Worm (Caenorhabditis elegans): ENCODE measurements around the gene odr-7.

DNA sequence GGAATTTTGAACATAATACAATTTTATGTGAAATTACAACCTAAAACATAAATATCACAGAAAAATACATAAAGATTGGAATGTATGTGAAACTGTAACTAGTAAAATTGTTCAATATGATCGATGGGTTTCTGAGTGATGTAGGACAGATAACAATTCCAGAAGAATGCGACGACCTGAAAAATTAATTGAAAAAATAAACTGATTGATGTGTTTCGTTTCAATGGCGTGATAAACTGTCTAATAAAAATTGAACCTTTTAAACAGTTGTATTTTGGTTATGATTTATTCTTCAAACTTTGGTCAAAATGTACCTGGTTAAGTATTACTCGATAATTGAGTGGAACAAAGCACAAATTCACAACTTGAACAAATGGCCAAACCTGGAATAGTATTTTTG, 10.2 kb downstream of the odr-7 start:
- TF ChIP-seq nfya-1 (tag; optimal IDR thresholded peaks at IDR 0.05; ENCODE audit: insufficient read depth) = no peak
- TF ChIP-seq ztf-11 (tag; optimal IDR thresholded peaks at IDR 0.05) = no peak
- TF ChIP-seq lin-39 (tag; optimal IDR thresholded peaks at IDR 0.05) = no peak
- TF ChIP-seq nhr-11 (tag; optimal IDR thresholded peaks at IDR 0.05) = no peak
- TF ChIP-seq nhr-76 (tag; optimal IDR thresholded peaks at IDR 0.05) = no peak
- no peak for TF ChIP-seq nhr-25 (tag; optimal IDR thresholded peaks at IDR 0.05)
- TF ChIP-seq unc-39 (tag; optimal IDR thresholded peaks at IDR 0.05) = no peak
- no peak for TF ChIP-seq fos-1 (tag; optimal IDR thresholded peaks at IDR 0.05)

Data from whole organism, L3 larva.